Fruit fly (Drosophila melanogaster) whole organism, embryonic: ENCODE data around the gene Gfat2.

Experiments
- Aef1 ChIP-seq: fragments of 200-800 bp; sonication (Bioruptor generic); IDR thresholded peaks from 3 replicates; pipeline ENCODE4 v1.3.6; 2022; ENCODE audit warnings: missing biosample characterization, missing genetic modification characterization
- CG10366 ChIP-seq: fragments of 200-800 bp; sonication (Bioruptor generic); IDR thresholded peaks from 2 replicates; pipeline ENCODE4 v1.3.6; 2022; ENCODE audit warnings: missing biosample characterization, missing genetic modification characterization
- CG10654 ChIP-seq: fragments of 200-800 bp; sonication (Bioruptor generic); optimal IDR thresholded peaks from 2 replicates; lab custom pipeline; 2016; ENCODE audit warnings: missing biosample characterization, missing genetic modification characterization
- CG1233 ChIP-seq: fragments of 200-800 bp; sonication (Bioruptor generic); optimal IDR thresholded peaks from 4 replicates; lab custom pipeline; 2018; ENCODE audit warnings: missing biosample characterization, mild to moderate bottlenecking, missing genetic modification characterization
- CG12659 ChIP-seq: fragments of 200-800 bp; sonication (Bioruptor generic); optimal IDR thresholded peaks from 3 replicates; lab custom pipeline; 2017; ENCODE audit warnings: mild to moderate bottlenecking, missing biosample characterization, missing genetic modification reagents, missing genetic modification characterization
- CG13287 ChIP-seq: fragments of 200-800 bp; sonication (Bioruptor generic); IDR thresholded peaks from 2 replicates; pipeline ENCODE4 v1.3.6; 2022; ENCODE audit warnings: missing biosample characterization, missing genetic modification characterization; ENCODE audit not compliant: partially characterized antibody
- CG14965 ChIP-seq: fragments of 200-800 bp; sonication (Bioruptor generic); optimal IDR thresholded peaks from 2 replicates; lab custom pipeline; 2016; ENCODE audit warnings: missing biosample characterization, missing genetic modification characterization, borderline replicate concordance
- CG15601 ChIP-seq: fragments of 200-800 bp; sonication (Bioruptor generic); optimal IDR thresholded peaks from 3 replicates; lab custom pipeline; 2019; ENCODE audit warnings: missing biosample characterization, mild to moderate bottlenecking, missing genetic modification characterization, moderate library complexity
- CG16813 ChIP-seq: fragments of 200-800 bp; sonication (Bioruptor generic); IDR thresholded peaks from 3 replicates; pipeline ENCODE4 v1.3.6; 2022; ENCODE audit warnings: missing biosample characterization, missing genetic modification characterization; ENCODE audit not compliant: partially characterized antibody
- CG17186 ChIP-seq: fragments of 200-800 bp; sonication (Bioruptor generic); optimal IDR thresholded peaks from 3 replicates; lab custom pipeline; 2017; ENCODE audit warnings: missing biosample characterization, missing genetic modification reagents, missing genetic modification characterization
- CG17829 ChIP-seq: fragments of 200-800 bp; optimal IDR thresholded peaks from 2 replicates; lab custom pipeline; 2019; ENCODE audit warnings: missing biosample characterization, mild to moderate bottlenecking, missing genetic modification characterization, moderate library complexity
- CG18764 ChIP-seq: fragments of 200-800 bp; sonication (Bioruptor generic); optimal IDR thresholded peaks from 3 replicates; lab custom pipeline; 2016; ENCODE audit warnings: missing biosample characterization, missing genetic modification characterization
- CG31388 ChIP-seq: fragments of 200-800 bp; sonication (Bioruptor generic); optimal IDR thresholded peaks from 2 replicates; lab custom pipeline; 2016; ENCODE audit warnings: missing biosample characterization, missing genetic modification characterization
- CG4424 ChIP-seq: fragments of 200-800 bp; sonication (Bioruptor generic); optimal IDR thresholded peaks from 3 replicates; lab custom pipeline; 2016; ENCODE audit warnings: missing biosample characterization, missing genetic modification characterization
- CG5180 ChIP-seq: fragments of 200-800 bp; sonication (Bioruptor generic); optimal IDR thresholded peaks from 3 replicates; lab custom pipeline; 2017; ENCODE audit warnings: missing biosample characterization, missing genetic modification characterization, mild to moderate bottlenecking, moderate library complexity, missing genetic modification reagents
- CG8290 ChIP-seq, 3 experiments: fragments of 200-800 bp; sonication (Bioruptor generic); optimal IDR thresholded peaks; 2 replicates each; lab custom pipeline; 2016 to 2019; ENCODE audit warnings: missing biosample characterization in 3 of 3, missing genetic modification characterization in 3 of 3, mild to moderate bottlenecking in 2 of 3, moderate library complexity in 1 of 3
- CG9797 ChIP-seq: fragments of 200-800 bp; sonication (Bioruptor generic); optimal IDR thresholded peaks from 3 replicates; lab custom pipeline; 2018; ENCODE audit warnings: missing biosample characterization, mild to moderate bottlenecking, missing genetic modification characterization
- D ChIP-seq, 2 experiments: fragments of 200-800 bp in 1 of 2; fragments of >200 bp in 1 of 2; sonication (Bioruptor generic) in 1 of 2; optimal IDR thresholded peaks; 2 replicates in 1 of 2; 3 replicates in 1 of 2; lab custom pipeline; 2017; ENCODE audit warnings: mild to moderate bottlenecking in 1 of 2, missing biosample characterization in 1 of 2, missing genetic modification characterization in 1 of 2, missing genetic modification reagents in 1 of 2
- D19A ChIP-seq: fragments of 200-800 bp; optimal IDR thresholded peaks from 3 replicates; lab custom pipeline; 2019; ENCODE audit warnings: missing biosample characterization, mild to moderate bottlenecking, missing genetic modification characterization, moderate library complexity
- D19B ChIP-seq: fragments of 200-800 bp; sonication (Bioruptor generic); optimal IDR thresholded peaks from 2 replicates; lab custom pipeline; 2017; ENCODE audit warnings: missing biosample characterization, mild to moderate bottlenecking, missing genetic modification characterization
- Dbx ChIP-seq: fragments of 200-800 bp; sonication (Bioruptor generic); IDR thresholded peaks from 3 replicates; pipeline ENCODE4 v1.3.6; 2022; ENCODE audit warnings: missing biosample characterization, missing genetic modification characterization
- Dip2 ChIP-seq: fragments of 200-800 bp; sonication (Bioruptor generic); IDR thresholded peaks from 2 replicates; pipeline ENCODE4 v1.3.6; 2022; ENCODE audit warnings: missing biosample characterization, missing genetic modification characterization
- Dll ChIP-seq: fragments of 200-800 bp; sonication (Bioruptor generic); IDR thresholded peaks from 4 replicates; pipeline ENCODE4 v1.3.6; 2022; ENCODE audit warnings: missing biosample characterization, missing genetic modification characterization; ENCODE audit not compliant: partially characterized antibody
- Doc3 ChIP-seq: fragments of 200-800 bp; sonication (Bioruptor generic); IDR thresholded peaks from 3 replicates; pipeline ENCODE4 v1.3.6; 2022; ENCODE audit warnings: missing biosample characterization, missing genetic modification characterization; ENCODE audit not compliant: partially characterized antibody
- E2f1 ChIP-seq: fragments of 200-800 bp; sonication (Bioruptor generic); IDR thresholded peaks from 2 replicates; pipeline ENCODE4 v1.3.6; 2022; ENCODE audit warnings: missing biosample characterization, missing genetic modification characterization
- Fer1 ChIP-seq: fragments of 200-800 bp; sonication (Bioruptor generic); optimal IDR thresholded peaks from 2 replicates; lab custom pipeline; 2017; ENCODE audit warnings: missing biosample characterization, mild to moderate bottlenecking, missing genetic modification characterization
- HLHmδ ChIP-seq: fragments of 200-800 bp; sonication (Bioruptor generic); optimal IDR thresholded peaks from 2 replicates; lab custom pipeline; 2018; ENCODE audit warnings: missing biosample characterization, mild to moderate bottlenecking, missing genetic modification characterization, moderate library complexity
- Neu2 ChIP-seq: fragments of 200-800 bp; sonication (Bioruptor generic); optimal IDR thresholded peaks from 3 replicates; lab custom pipeline; 2016; ENCODE audit warnings: missing biosample characterization, missing genetic modification characterization, borderline replicate concordance
- Pdp1 ChIP-seq, 2 experiments: fragments of 200-800 bp; sonication (Bioruptor generic); optimal IDR thresholded peaks; 3 replicates each; lab custom pipeline; 2016; ENCODE audit warnings: missing biosample characterization in 2 of 2, missing genetic modification characterization in 2 of 2, mild to moderate bottlenecking in 1 of 2, moderate library complexity in 1 of 2
- Spps ChIP-seq: fragments of 200-800 bp; sonication (Bioruptor generic); optimal IDR thresholded peaks from 2 replicates; lab custom pipeline; 2018; ENCODE audit warnings: missing biosample characterization, mild to moderate bottlenecking, missing genetic modification characterization
- Xbp1 ChIP-seq: fragments of 200-800 bp; sonication (Bioruptor generic); optimal IDR thresholded peaks from 3 replicates; lab custom pipeline; 2016; ENCODE audit warnings: missing biosample characterization, mild to moderate bottlenecking, missing genetic modification characterization
- YL-1 ChIP-seq: fragments of 200-800 bp; sonication (Bioruptor generic); optimal IDR thresholded peaks from 3 replicates; lab custom pipeline; 2017; ENCODE audit warnings: missing biosample characterization, mild to moderate bottlenecking, missing genetic modification characterization
- ap ChIP-seq: fragments of 200-800 bp; sonication (Bioruptor generic); IDR thresholded peaks from 2 replicates; pipeline ENCODE4 v1.3.6; 2022; ENCODE audit warnings: missing biosample characterization, missing genetic modification characterization
- ase ChIP-seq: fragments of 200-800 bp; sonication (Bioruptor generic); IDR thresholded peaks from 3 replicates; pipeline ENCODE4 v1.3.6; 2022; ENCODE audit warnings: missing biosample characterization, missing genetic modification characterization
- az2 ChIP-seq: fragments of 200-800 bp; sonication (Bioruptor generic); optimal IDR thresholded peaks from 3 replicates; lab custom pipeline; 2016; ENCODE audit warnings: missing biosample characterization, missing genetic modification characterization
- ci ChIP-seq: fragments of 200-800 bp; sonication (Bioruptor generic); IDR thresholded peaks from 3 replicates; pipeline ENCODE4 v1.3.6; 2022; ENCODE audit warnings: missing biosample characterization, missing genetic modification characterization
- croc ChIP-seq: fragments of 200-800 bp; sonication (Bioruptor generic); conservative IDR thresholded peaks from 3 replicates; pipeline ENCODE4 v1.3.6; 2022; ENCODE audit warnings: missing biosample characterization, missing genetic modification characterization
- dimm ChIP-seq: fragments of 200-800 bp; sonication (Bioruptor generic); IDR thresholded peaks from 2 replicates; pipeline ENCODE4 v1.3.6; 2022; ENCODE audit warnings: missing biosample characterization, missing genetic modification characterization
- fru ChIP-seq: fragments of >200 bp; optimal IDR thresholded peaks from 2 replicates; lab custom pipeline; 2017
- hb ChIP-seq: fragments of 200-800 bp; sonication (Bioruptor generic); IDR thresholded peaks from 3 replicates; pipeline ENCODE4 v1.3.6; 2022; ENCODE audit warnings: missing biosample characterization, missing genetic modification characterization; ENCODE audit not compliant: partially characterized antibody
- inv ChIP-seq: fragments of 200-800 bp; sonication (Bioruptor generic); IDR thresholded peaks from 2 replicates; pipeline ENCODE4 v1.3.6; 2022; ENCODE audit warnings: missing biosample characterization, missing genetic modification characterization; ENCODE audit not compliant: partially characterized antibody
- ken ChIP-seq: fragments of 200-800 bp; sonication (Bioruptor generic); IDR thresholded peaks from 3 replicates; pipeline ENCODE4 v1.3.6; 2022; ENCODE audit warnings: missing biosample characterization, missing genetic modification characterization
- lbe ChIP-seq: fragments of 200-800 bp; sonication (Bioruptor generic); optimal IDR thresholded peaks from 2 replicates; lab custom pipeline; 2016; ENCODE audit warnings: missing biosample characterization, mild to moderate bottlenecking, missing genetic modification characterization
- pnt ChIP-seq: fragments of 200-800 bp; sonication (Bioruptor generic); optimal IDR thresholded peaks from 3 replicates; lab custom pipeline; 2016; ENCODE audit warnings: missing biosample characterization, missing genetic modification characterization
- shn ChIP-seq: fragments of 200-800 bp; sonication (Bioruptor generic); optimal IDR thresholded peaks from 3 replicates; lab custom pipeline; 2016; ENCODE audit warnings: missing biosample characterization, missing genetic modification characterization
- trem ChIP-seq: fragments of 200-800 bp; optimal IDR thresholded peaks from 3 replicates; lab custom pipeline; 2019; ENCODE audit warnings: missing biosample characterization, mild to moderate bottlenecking, missing genetic modification characterization, moderate library complexity

Gene Gfat2

DNA sequence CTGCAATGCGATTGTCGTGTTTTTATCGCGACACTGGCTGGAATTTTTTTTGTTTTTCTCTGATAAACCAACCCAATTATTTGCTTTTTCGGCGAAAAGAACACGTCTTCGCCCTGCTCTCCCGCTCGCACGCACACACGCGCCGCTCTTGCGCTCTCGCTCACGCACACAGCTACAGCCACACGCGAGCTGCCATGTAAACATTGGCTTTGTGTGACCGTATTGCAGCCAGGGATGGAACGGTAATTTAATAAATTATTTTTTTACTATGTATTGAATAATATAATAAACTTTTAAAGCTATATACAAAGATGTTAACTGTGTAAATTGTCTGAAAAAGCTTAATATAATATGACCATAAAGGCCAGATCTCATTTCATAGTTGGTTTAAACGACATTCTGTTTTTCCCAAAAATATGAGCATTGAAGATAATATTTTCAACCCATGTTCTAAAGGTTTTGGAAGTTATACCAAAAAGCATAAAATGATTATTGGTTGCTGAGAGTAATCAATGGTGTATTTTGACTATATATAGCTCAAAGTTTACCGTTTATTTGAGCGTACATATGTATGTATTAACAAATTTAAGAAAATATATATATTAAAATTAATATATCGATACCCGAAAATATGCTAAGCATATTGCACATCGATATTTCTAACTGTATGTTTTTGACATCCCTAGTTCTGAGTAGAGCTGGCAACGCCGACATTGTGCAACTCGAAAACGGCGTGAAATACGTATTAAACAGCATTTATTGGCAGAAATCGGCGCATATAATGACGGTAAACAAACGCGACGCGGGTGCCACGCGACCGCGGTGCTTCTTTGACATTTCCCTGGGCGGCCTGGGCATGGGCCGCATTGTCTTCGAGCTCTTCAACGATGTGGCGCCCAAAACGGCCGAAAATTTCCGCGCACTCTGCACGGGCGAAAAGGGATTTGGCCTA lies at the start of gene Gfat2, which contains the start of gene Moca-cyp:
TSS of gene Gfat2 (minus strand) at position 112 of the 952 bp plus-strand sequence.
TSS of gene Moca-cyp (plus strand) at position 681 of the 952 bp plus-strand sequence.
- TF ChIP-seq CG8290 (GFP tag; optimal IDR thresholded peaks at IDR 0.05; lab: Kevin White, UChicago) (peak; percentile 49), CG8290 (tag; optimal IDR thresholded peaks at IDR 0.05; lab: Kevin White, UChicago) (peak; percentile 13 to 67), CG9797 (GFP tag; lab: Kevin White, UChicago) (peak; percentile 79), Dbx (GFP tag; lab: Robert Waterston, UW) (peak; percentile 51; the same call in 1 of the 3 replicates), ken (peak; percentile 59; the same call in 2 of the 3 replicates), hb (GFP tag; lab: Robert Waterston, UW) (no peak), CG12659 (GFP tag; lab: Kevin White, UChicago) (peak; percentile 70), Fer1 (GFP tag; lab: Kevin White, UChicago) (peak; percentile 66), croc (peak; percentile 35; the same call in 1 of the 3 replicates), Neu2 (GFP tag; lab: Kevin White, UChicago) (no peak), CG4424 (GFP tag; lab: Kevin White, UChicago) (peak; percentile 57), ci (GFP tag; lab: Robert Waterston, UW) (peak; percentile 87), pnt (GFP tag; lab: Kevin White, UChicago) (peak; percentile 8), CG16813 (GFP tag; lab: Robert Waterston, UW) (peak; percentile 73), E2f1 (GFP tag; lab: Robert Waterston, UW) (peak; percentile 48), HLHmδ (GFP tag; lab: Kevin White, UChicago) (peak; percentile 95), shn (GFP tag; lab: Kevin White, UChicago) (no peak), dimm (GFP tag; lab: Robert Waterston, UW) (no peak), D19A (tag; lab: Kevin White, UChicago) (peak; percentile 50), D19B (GFP tag; lab: Kevin White, UChicago) (peak; percentile 47), CG18764 (GFP tag; lab: Kevin White, UChicago) (peak; percentile 30), trem (tag; lab: Kevin White, UChicago) (peak; percentile 64), inv (GFP tag; lab: Robert Waterston, UW) (peak; percentile 65), CG10366 (GFP tag; lab: Robert Waterston, UW) (peak; percentile 71), CG17186 (GFP tag; lab: Kevin White, UChicago) (no peak), CG15601 (tag; lab: Kevin White, UChicago) (peak; percentile 33), YL-1 (GFP tag; lab: Kevin White, UChicago) (peak; percentile 69), CG17829 (peak; percentile 77), ase (GFP tag; lab: Robert Waterston, UW) (no peak), Doc3 (GFP tag; lab: Robert Waterston, UW) (peak; percentile 51; the same call in 2 of the 3 replicates), ap (GFP tag; lab: Robert Waterston, UW) (0 out of 2 replicates have a peak, but pooled peaks have one; percentile 40), CG5180 (GFP tag; lab: Kevin White, UChicago) (peak; percentile 9), Xbp1 (GFP tag; lab: Kevin White, UChicago) (peak; percentile 89), CG13287 (GFP tag; lab: Robert Waterston, UW) (peak; percentile 65), Dll (GFP tag; lab: Robert Waterston, UW) (peak; percentile 69), Spps (tag; lab: Kevin White, UChicago) (no peak), CG10654 (GFP tag; lab: Kevin White, UChicago) (peak; percentile 42), CG14965 (GFP tag; lab: Kevin White, UChicago) (no peak), D (optimal IDR thresholded peaks at IDR 0.05; lab: Kevin White, UChicago) (no peak), D (GFP tag; optimal IDR thresholded peaks at IDR 0.05; lab: Kevin White, UChicago) (peak; percentile 52), CG1233 (GFP tag; lab: Kevin White, UChicago) (peak; percentile 74), fru (lab: Kevin White, UChicago) (no peak), Pdp1 (GFP tag; optimal IDR thresholded peaks at IDR 0.05; lab: Kevin White, UChicago) (peak in 1 of 2 experiments; percentile 80), az2 (GFP tag; lab: Kevin White, UChicago) (peak; percentile 49), Aef1 (peak; percentile 59), CG31388 (GFP tag; lab: Kevin White, UChicago) (peak; percentile 8), lbe (GFP tag; lab: Kevin White, UChicago) (peak; percentile 13), Dip2 (no peak)
